Worm (Caenorhabditis elegans) whole organism, L1 larva: Measurements from ENCODE around the gene F20A1.6.

Experiments
- C16A3.4 ChIP-seq: fragments of 150-350 bp; optimal IDR thresholded peaks from 2 replicates; lab custom pipeline; 2014; ENCODE audit warnings: missing biosample characterization, missing genetic modification characterization
- Y116A8C.19 ChIP-seq: sonication (generic microtip); optimal IDR thresholded peaks from 2 replicates; lab custom pipeline; 2016; ENCODE audit warnings: missing compliant biosample characterization, missing genetic modification characterization, borderline replicate concordance
- aly-2 ChIP-seq: fragments of 150-350 bp; optimal IDR thresholded peaks from 2 replicates; lab custom pipeline; 2014; ENCODE audit warnings: missing biosample characterization, missing genetic modification characterization
- ceh-63 ChIP-seq: fragments of 200-800 bp; sonication (Bioruptor generic); optimal IDR thresholded peaks from 2 replicates; lab custom pipeline; 2018; ENCODE audit warnings: mild to moderate bottlenecking, missing genetic modification characterization, missing compliant biosample characterization
- ceh-8 ChIP-seq: fragments of 200-800 bp; sonication (Bioruptor generic); optimal IDR thresholded peaks from 2 replicates; lab custom pipeline; 2018; ENCODE audit warnings: mild to moderate bottlenecking, missing genetic modification characterization, moderate library complexity, missing compliant biosample characterization
- ceh-82 ChIP-seq, 3 experiments: fragments of 150-350 bp in 1 of 3; sonication (generic microtip) in 2 of 3; optimal IDR thresholded peaks; 2 replicates each; lab custom pipeline; 2014 to 2017; ENCODE audit warnings: missing biosample characterization in 3 of 3, missing genetic modification characterization in 3 of 3
- ces-1 ChIP-seq: fragments of 150-350 bp; optimal IDR thresholded peaks from 2 replicates; lab custom pipeline; 2014; ENCODE audit warnings: missing biosample characterization, missing genetic modification reagents, missing genetic modification characterization
- dsc-1 ChIP-seq: sonication (generic microtip); optimal IDR thresholded peaks from 2 replicates; lab custom pipeline; 2016; ENCODE audit warnings: mild to moderate bottlenecking, missing genetic modification characterization, missing compliant biosample characterization
- efl-1 ChIP-seq, 4 experiments: fragments of 150-350 bp; optimal IDR thresholded peaks in 3 of 4; peaks in 1 of 4; 1 replicate in 1 of 4; 2 replicates in 3 of 4; lab custom pipeline; 2014; ENCODE audit warnings: missing biosample characterization in 2 of 4, missing genetic modification characterization in 2 of 4, missing genetic modification reagents in 2 of 4
- efl-3 ChIP-seq: fragments of 200-800 bp; sonication (Bioruptor generic); optimal IDR thresholded peaks from 2 replicates; lab custom pipeline; 2018; ENCODE audit warnings: mild to moderate bottlenecking, missing genetic modification characterization, missing compliant biosample characterization
- egl-27 ChIP-seq, 2 experiments: fragments of 150-350 bp in 1 of 2; sonication (generic microtip); optimal IDR thresholded peaks; 3 replicates each; lab custom pipeline; 2017 to 2018; ENCODE audit warnings: missing biosample characterization in 2 of 2, missing genetic modification characterization in 2 of 2, missing genetic modification reagents in 2 of 2
- elt-2 ChIP-seq: sonication (generic microtip); optimal IDR thresholded peaks from 2 replicates; lab custom pipeline; 2016; ENCODE audit warnings: missing genetic modification characterization, mild to moderate bottlenecking, inconsistent platforms, missing compliant biosample characterization, missing genetic modification reagents
- elt-3 ChIP-seq, 6 experiments: fragments of 150-350 bp in 1 of 6; sonication (generic microtip); optimal IDR thresholded peaks; 2 replicates each; lab custom pipeline; 2017 to 2018; ENCODE audit warnings: missing biosample characterization in 6 of 6, missing genetic modification characterization in 6 of 6, inconsistent platforms in 1 of 6
- ets-5 ChIP-seq: fragments of 200-800 bp; sonication (Bioruptor generic); IDR thresholded peaks from 2 replicates; pipeline ENCODE4 v1.3.6; 2022; ENCODE audit warnings: missing genetic modification characterization, missing compliant biosample characterization
- fkh-8 ChIP-seq: sonication (generic microtip); optimal IDR thresholded peaks from 2 replicates; lab custom pipeline; 2016; ENCODE audit warnings: mild to moderate bottlenecking, missing genetic modification characterization, missing compliant biosample characterization
- fos-1 ChIP-seq: fragments of 150-350 bp; optimal IDR thresholded peaks from 2 replicates; lab custom pipeline; 2014; ENCODE audit warnings: missing biosample characterization, missing genetic modification characterization
- grh-1 ChIP-seq: fragments of 200-800 bp; sonication (Bioruptor generic); IDR thresholded peaks from 2 replicates; pipeline ENCODE4 v1.3.6; 2022; ENCODE audit warnings: missing genetic modification reagents, missing genetic modification characterization, missing compliant biosample characterization
- hlh-4 ChIP-seq: sonication (generic microtip); optimal IDR thresholded peaks from 2 replicates; lab custom pipeline; 2016; ENCODE audit warnings: mild to moderate bottlenecking, missing genetic modification characterization, missing compliant biosample characterization
- lin-14 ChIP-seq: fragments of 200-800 bp; sonication (Bioruptor generic); optimal IDR thresholded peaks from 2 replicates; lab custom pipeline; 2018; ENCODE audit warnings: mild to moderate bottlenecking, missing genetic modification characterization, moderate library complexity, missing compliant biosample characterization
- lin-35 ChIP-seq, 2 experiments: fragments of 150-350 bp; optimal IDR thresholded peaks; 2 replicates each; lab custom pipeline; 2014; ENCODE audit warnings: missing biosample characterization in 2 of 2, missing genetic modification characterization in 2 of 2, missing genetic modification reagents in 2 of 2
- mdl-1 ChIP-seq, 2 experiments: fragments of 150-350 bp; optimal IDR thresholded peaks; 2 replicates each; lab custom pipeline; 2014 to 2017; ENCODE audit warnings: missing biosample characterization in 2 of 2, missing genetic modification characterization in 2 of 2, inconsistent platforms in 1 of 2
- nhr-19 ChIP-seq: fragments of 200-800 bp; sonication (Bioruptor generic); conservative IDR thresholded peaks from 2 replicates; pipeline ENCODE4 v1.3.6; 2022; ENCODE audit warnings: missing genetic modification characterization, missing compliant biosample characterization
- nhr-20 ChIP-seq: sonication (generic microtip); optimal IDR thresholded peaks from 2 replicates; lab custom pipeline; 2016; ENCODE audit warnings: mild to moderate bottlenecking, missing genetic modification characterization, missing compliant biosample characterization
- nhr-237 ChIP-seq: fragments of 150-350 bp; optimal IDR thresholded peaks from 2 replicates; lab custom pipeline; 2014; ENCODE audit warnings: missing biosample characterization, missing genetic modification characterization
- nhr-28 ChIP-seq: fragments of 150-350 bp; optimal IDR thresholded peaks from 2 replicates; lab custom pipeline; 2014; ENCODE audit warnings: missing biosample characterization, missing genetic modification characterization
- nhr-76 ChIP-seq: sonication (generic microtip); optimal IDR thresholded peaks from 2 replicates; lab custom pipeline; 2017; ENCODE audit warnings: missing biosample characterization, missing genetic modification characterization
- nhr-77 ChIP-seq: fragments of 150-350 bp; optimal IDR thresholded peaks from 2 replicates; lab custom pipeline; 2014; ENCODE audit warnings: missing biosample characterization, missing genetic modification characterization
- nhr-85 ChIP-seq: sonication (generic microtip); peaks from one replicate; lab custom pipeline; 2016; ENCODE audit warnings: missing genetic modification characterization, inconsistent platforms, missing compliant biosample characterization
- pax-3 ChIP-seq: fragments of 200-800 bp; sonication (Bioruptor generic); optimal IDR thresholded peaks from 2 replicates; lab custom pipeline; 2018; ENCODE audit warnings: mild to moderate bottlenecking, missing genetic modification characterization, moderate library complexity, missing compliant biosample characterization
- sox-4 ChIP-seq: sonication (generic microtip); optimal IDR thresholded peaks from 2 replicates; lab custom pipeline; 2016; ENCODE audit warnings: missing genetic modification characterization, missing compliant biosample characterization
- sptf-1 ChIP-seq: fragments of 150-350 bp; optimal IDR thresholded peaks from 2 replicates; lab custom pipeline; 2014; ENCODE audit warnings: missing biosample characterization, missing genetic modification characterization
- swsn-7 ChIP-seq: sonication (generic microtip); optimal IDR thresholded peaks from 2 replicates; lab custom pipeline; 2016; ENCODE audit warnings: missing genetic modification characterization, missing compliant biosample characterization
- tlp-1 ChIP-seq: fragments of 150-350 bp; optimal IDR thresholded peaks from 2 replicates; lab custom pipeline; 2014; ENCODE audit warnings: missing biosample characterization, missing genetic modification characterization
- unc-30 ChIP-seq: sonication (generic microtip); optimal IDR thresholded peaks from 2 replicates; lab custom pipeline; 2017; ENCODE audit warnings: missing biosample characterization, missing genetic modification characterization
- xbp-1 ChIP-seq: sonication (generic microtip); optimal IDR thresholded peaks from 2 replicates; lab custom pipeline; 2016; ENCODE audit warnings: missing genetic modification characterization, missing compliant biosample characterization
- ztf-11 ChIP-seq, 2 experiments: sonication (generic microtip); optimal IDR thresholded peaks; 2 replicates each; lab custom pipeline; 2016 to 2017; ENCODE audit warnings: missing genetic modification characterization in 2 of 2, missing biosample characterization in 1 of 2, missing compliant biosample characterization in 1 of 2

F20A1.6 gene

DNA sequence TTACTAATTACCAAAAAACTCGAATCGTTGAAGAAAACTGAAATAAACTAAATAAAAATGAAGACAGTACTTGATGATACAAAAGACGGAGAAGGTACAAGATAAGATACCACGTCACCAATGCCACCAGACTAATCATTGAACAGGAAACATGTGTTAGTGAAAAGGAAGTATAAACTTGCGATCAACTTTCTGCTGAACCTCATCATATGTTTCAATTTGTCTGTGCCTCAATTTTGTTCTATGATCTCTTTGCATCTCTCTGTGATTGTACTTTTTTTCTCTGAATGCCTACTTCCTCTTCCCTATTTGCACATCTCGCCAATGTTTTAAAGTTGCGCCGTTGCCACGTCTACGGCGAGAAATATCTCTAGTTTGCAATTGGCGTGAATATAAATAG lies 33.0 kb downstream of the F20A1.6 start (continued):
- TF ChIP-seq elt-2 (tag; lab: Kevin White, UChicago) (peak; percentile 23), egl-27 (tag; optimal IDR thresholded peaks at IDR 0.05; lab: Kevin White, UChicago) (no peak), ceh-63 (GFP tag; lab: Kevin White, UChicago) (no peak), C16A3.4 (no peak), aly-2 (tag; lab: Kevin White, UChicago) (no peak), nhr-76 (tag; lab: Kevin White, UChicago) (no peak), efl-3 (GFP tag; lab: Kevin White, UChicago) (no peak), ceh-82 (tag; optimal IDR thresholded peaks at IDR 0.05; lab: Kevin White, UChicago) (no peak), dsc-1 (tag; lab: Kevin White, UChicago) (no peak), lin-14 (peak; percentile 81), sox-4 (no peak), swsn-7 (tag; lab: Kevin White, UChicago) (peak; percentile 2), Y116A8C.19 (tag; lab: Kevin White, UChicago) (no peak), tlp-1 (tag; lab: Kevin White, UChicago) (no peak), nhr-85 (tag; lab: Kevin White, UChicago) (peak; percentile 98), grh-1 (GFP tag; lab: Robert Waterston, UW) (0 out of 2 replicates have a peak, but pooled peaks have one; percentile 30), nhr-237 (tag; lab: Kevin White, UChicago) (peak; percentile 37), pax-3 (no peak), nhr-20 (tag; lab: Kevin White, UChicago) (peak; percentile 93), nhr-77 (tag; lab: Kevin White, UChicago) (no peak), fos-1 (tag; lab: Kevin White, UChicago) (no peak), unc-30 (tag; lab: Kevin White, UChicago) (no peak), nhr-28 (tag; lab: Kevin White, UChicago) (no peak), mdl-1 (tag; optimal IDR thresholded peaks at IDR 0.05; lab: Kevin White, UChicago) (peak in 1 of 2 experiments; percentile 33), xbp-1 (tag; lab: Kevin White, UChicago) (peak; percentile 2), elt-3 (tag; optimal IDR thresholded peaks at IDR 0.05; lab: Kevin White, UChicago) (peak; percentile 53 to 97 (median 94)), sptf-1 (tag; lab: Kevin White, UChicago) (no peak), nhr-19 (GFP tag; lab: Robert Waterston, UW) (peak; percentile 72), ces-1 (no peak), hlh-4 (tag; lab: Kevin White, UChicago) (no peak), lin-35 (GFP tag; optimal IDR thresholded peaks at IDR 0.05; lab: Kevin White, UChicago) (peak in 1 of 2 experiments; percentile 74)
- TF ChIP-seq, all 84 proteins: peak for 27

DNA sequence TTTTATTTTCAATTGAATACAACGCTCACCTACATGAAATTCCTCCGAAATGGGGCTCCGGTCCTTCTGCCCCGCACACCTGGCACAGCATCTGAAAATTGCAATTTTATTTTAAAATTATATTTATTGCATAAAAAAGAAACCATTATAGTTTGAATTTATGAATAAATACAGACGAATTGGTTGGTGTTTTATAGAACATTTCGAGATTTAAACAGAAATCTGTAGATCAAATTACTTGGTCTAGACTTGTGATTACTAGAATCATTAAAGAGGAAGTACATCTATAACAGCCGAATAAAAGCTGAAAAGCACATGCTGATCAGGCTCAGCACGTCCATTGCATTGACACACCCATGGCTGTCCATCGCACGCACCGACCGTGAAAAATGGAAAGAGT lies 35.2 kb downstream of the F20A1.6 start, which contains the start of gene nhr-162:
TSS of gene nhr-162 (minus strand) at position 101 of the 400 bp plus-strand sequence.
- no peak for TF ChIP-seq unc-30 (tag; lab: Kevin White, UChicago)
- TF ChIP-seq fkh-8 (tag; lab: Kevin White, UChicago), result peak; percentile 24
- TF ChIP-seq ceh-8 (GFP tag; lab: Kevin White, UChicago), result no peak
- TF ChIP-seq ets-5 (GFP tag; lab: Robert Waterston, UW), result no peak

DNA sequence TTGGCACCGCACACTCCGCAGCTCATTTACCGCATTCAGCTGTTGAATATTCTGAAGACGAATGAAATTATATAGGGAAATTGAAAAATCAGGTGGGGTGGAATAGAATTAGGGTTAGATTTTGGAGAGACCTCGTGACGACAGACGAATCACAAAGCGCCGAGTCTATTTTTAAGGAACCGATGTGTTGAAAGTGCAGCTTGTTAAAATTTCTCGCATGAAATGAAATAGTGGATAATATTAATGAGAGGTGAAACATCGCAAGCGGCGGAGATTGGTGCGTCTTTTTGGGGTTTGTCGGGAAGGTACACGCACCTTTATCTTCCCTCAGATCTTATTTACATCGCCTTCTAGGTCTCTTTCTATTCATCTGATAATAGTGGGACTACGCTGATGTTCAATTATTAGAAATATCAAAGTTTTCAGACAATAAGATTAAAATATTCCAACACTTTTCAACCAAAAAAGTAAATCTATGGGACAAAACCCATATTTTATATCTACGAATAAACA lies 37.3 kb downstream of the F20A1.6 start, which contains the start of gene nhr-140:
TSS of gene nhr-140 (minus strand) at position 51 of the 513 bp plus-strand sequence.
- TF ChIP-seq tlp-1 (tag; lab: Kevin White, UChicago) (no peak), ztf-11 (tag; optimal IDR thresholded peaks at IDR 0.05; lab: Kevin White, UChicago) (no peak), nhr-85 (tag; lab: Kevin White, UChicago) (peak; percentile 60), efl-1 (optimal IDR thresholded peaks at IDR 0.05; lab: Kevin White, UChicago) (no peak), efl-1 (GFP tag; optimal IDR thresholded peaks at IDR 0.05 in 1 of 2; lab: Kevin White, UChicago) (peak in 1 of 2 experiments; percentile 1), elt-3 (tag; optimal IDR thresholded peaks at IDR 0.05; lab: Kevin White, UChicago) (no peak), fkh-8 (tag; lab: Kevin White, UChicago) (peak; percentile 21)
